In the genomic region with DNA sequence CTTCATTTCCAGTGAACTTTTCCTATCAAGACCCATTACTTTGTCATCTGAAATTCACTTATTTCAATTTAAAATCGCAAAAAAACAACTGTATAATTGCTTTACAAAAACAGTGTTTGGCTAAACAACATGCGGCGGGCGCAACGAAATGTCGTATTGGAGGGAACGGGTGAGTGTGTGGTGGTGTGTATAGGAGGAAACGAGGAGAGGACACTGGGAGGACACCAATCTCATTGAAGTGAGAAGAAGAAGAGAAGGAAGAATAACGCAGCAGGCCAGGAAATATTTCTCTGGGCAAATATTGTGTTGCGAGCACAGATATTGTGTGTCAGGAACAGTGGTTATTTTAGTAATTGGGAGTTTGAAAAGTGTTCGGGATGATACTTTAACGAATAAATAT, we compare ENCODE assay signal across 1 worm cellular context.
A peak's percentile ranks its signal among the peaks of the same experiment; 100 is the strongest.
TF ChIP-seq lines count a peak whose summit lies in the region.

A gene (minus strand): TSS at position 53 of the 400 bp plus-strand sequence.

TF ChIP-seq in whole organism, L1 larva, 84 proteins besides CTCF, POLR2A, EP300 and RAD21 (continued from another document):
- no peak for TF ChIP-seq elt-3 (tag; optimal IDR thresholded peaks at IDR 0.05; lab: Kevin White, UChicago)
- TF ChIP-seq ceh-8 (GFP tag; optimal IDR thresholded peaks at IDR 0.05; lab: Kevin White, UChicago) = no peak
- TF ChIP-seq tlp-1 (tag; optimal IDR thresholded peaks at IDR 0.05; lab: Kevin White, UChicago) = no peak
- TF ChIP-seq zip-4 (GFP tag; optimal IDR thresholded peaks at IDR 0.05; lab: Kevin White, UChicago) = no peak
- no peak for TF ChIP-seq hlh-17 (GFP tag; optimal IDR thresholded peaks at IDR 0.05; lab: Kevin White, UChicago; ENCODE audit: borderline replicate concordance)
- peak; percentile 48 for TF ChIP-seq snu-23 (GFP tag; optimal IDR thresholded peaks at IDR 0.05; lab: Kevin White, UChicago)
- TF ChIP-seq snpc-4 (tag; optimal IDR thresholded peaks at IDR 0.05; lab: Kevin White, UChicago) = no peak
- TF ChIP-seq unc-62 (GFP tag; optimal IDR thresholded peaks at IDR 0.05; lab: Kevin White, UChicago) = no peak
- no peak for TF ChIP-seq efl-3 (GFP tag; optimal IDR thresholded peaks at IDR 0.05; lab: Kevin White, UChicago)
- TF ChIP-seq hpl-2 (GFP tag; optimal IDR thresholded peaks at IDR 0.05; lab: Kevin White, UChicago) = no peak
- TF ChIP-seq dsc-1 (tag; optimal IDR thresholded peaks at IDR 0.05; lab: Kevin White, UChicago) = no peak
- peak; percentile 39 for TF ChIP-seq rnt-1 (tag; optimal IDR thresholded peaks at IDR 0.05; lab: Kevin White, UChicago)
- TF ChIP-seq nhr-237 (tag; optimal IDR thresholded peaks at IDR 0.05; lab: Kevin White, UChicago) = no peak
- TF ChIP-seq fkh-4 (tag; optimal IDR thresholded peaks at IDR 0.05; lab: Kevin White, UChicago; ENCODE audit: borderline replicate concordance) = no peak
- TF ChIP-seq unc-30 (tag; optimal IDR thresholded peaks at IDR 0.05; lab: Kevin White, UChicago) = no peak
- TF ChIP-seq nhr-90 (tag; optimal IDR thresholded peaks at IDR 0.05; lab: Kevin White, UChicago; ENCODE audit: poor library complexity) = no peak
- TF ChIP-seq nhr-19 (GFP tag; conservative IDR thresholded peaks at IDR 0.05; lab: Robert Waterston, UW) = no peak
- peak; percentile 39 for TF ChIP-seq nhr-71 (tag; optimal IDR thresholded peaks at IDR 0.05; lab: Kevin White, UChicago)
- no peak for TF ChIP-seq alr-1 (tag; optimal IDR thresholded peaks at IDR 0.05; lab: Kevin White, UChicago; ENCODE audit: borderline replicate concordance)
- no peak for TF ChIP-seq pag-3 (tag; optimal IDR thresholded peaks at IDR 0.05; lab: Kevin White, UChicago; ENCODE audit: borderline replicate concordance, insufficient read depth)
- no peak for TF ChIP-seq nhr-76 (tag; optimal IDR thresholded peaks at IDR 0.05; lab: Kevin White, UChicago)
- no peak for TF ChIP-seq dpl-1 (GFP tag; optimal IDR thresholded peaks at IDR 0.05; lab: Kevin White, UChicago)
- TF ChIP-seq ceh-88 (GFP tag; IDR thresholded peaks at IDR 0.05; lab: Robert Waterston, UW) = no peak
- no peak for TF ChIP-seq aly-2 (tag; optimal IDR thresholded peaks at IDR 0.05; lab: Kevin White, UChicago)
- TF ChIP-seq ztf-11 (tag; optimal IDR thresholded peaks at IDR 0.05; lab: Kevin White, UChicago) = no peak
- no peak for TF ChIP-seq aha-1 (tag; optimal IDR thresholded peaks at IDR 0.05; lab: Kevin White, UChicago)
- no peak for TF ChIP-seq sup-37 (GFP tag; optimal IDR thresholded peaks at IDR 0.05; lab: Kevin White, UChicago)
- no peak for TF ChIP-seq fkh-8 (tag; optimal IDR thresholded peaks at IDR 0.05; lab: Kevin White, UChicago)
- no peak for TF ChIP-seq fos-1 (tag; optimal IDR thresholded peaks at IDR 0.05; lab: Kevin White, UChicago)
- no peak for TF ChIP-seq nhr-47 (tag; optimal IDR thresholded peaks at IDR 0.05; lab: Kevin White, UChicago)
- TF ChIP-seq mef-2 (tag; optimal IDR thresholded peaks at IDR 0.05; lab: Kevin White, UChicago) = no peak
- peak in 1 of 2 experiments; percentile 52 for TF ChIP-seq lsy-2 (tag; optimal IDR thresholded peaks at IDR 0.05; lab: Kevin White, UChicago)
- TF ChIP-seq unc-98 (GFP tag; IDR thresholded peaks at IDR 0.05; lab: Robert Waterston, UW) = no peak
- TF ChIP-seq lin-14 (GFP tag; optimal IDR thresholded peaks at IDR 0.05; lab: Kevin White, UChicago) = peak; percentile 74
- no peak for TF ChIP-seq ztf-4 (tag; optimal IDR thresholded peaks at IDR 0.05; lab: Kevin White, UChicago)
- no peak for TF ChIP-seq ceh-90 (tag; optimal IDR thresholded peaks at IDR 0.05; lab: Kevin White, UChicago)
- TF ChIP-seq irx-1 (tag; optimal IDR thresholded peaks at IDR 0.05; lab: Kevin White, UChicago) = peak; percentile 29
- TF ChIP-seq nhr-84 (tag; optimal IDR thresholded peaks at IDR 0.05; lab: Kevin White, UChicago) = no peak
- peak; percentile 38 for TF ChIP-seq nhr-20 (tag; optimal IDR thresholded peaks at IDR 0.05; lab: Kevin White, UChicago)
- no peak for TF ChIP-seq lin-13 (GFP tag; optimal IDR thresholded peaks at IDR 0.05; lab: Kevin White, UChicago)
- no peak for TF ChIP-seq nhr-77 (tag; optimal IDR thresholded peaks at IDR 0.05; lab: Kevin White, UChicago)
- no peak for TF ChIP-seq lin-39 (tag; optimal IDR thresholded peaks at IDR 0.05; lab: Kevin White, UChicago)
- TF ChIP-seq sox-4 (tag; optimal IDR thresholded peaks at IDR 0.05; lab: Kevin White, UChicago) = no peak
- no peak for TF ChIP-seq grh-1 (GFP tag; IDR thresholded peaks at IDR 0.05; lab: Robert Waterston, UW)
- no peak for TF ChIP-seq fkh-10 (GFP tag; optimal IDR thresholded peaks at IDR 0.05; lab: Kevin White, UChicago)
- TF ChIP-seq lin-35 (GFP tag; optimal IDR thresholded peaks at IDR 0.05; lab: Kevin White, UChicago) = peak in 1 of 2 experiments; percentile 32
- TF ChIP-seq blmp-1 (tag; optimal IDR thresholded peaks at IDR 0.05; lab: Kevin White, UChicago) = peak; percentile 54
- TF ChIP-seq vab-15 (tag; optimal IDR thresholded peaks at IDR 0.05; lab: Kevin White, UChicago) = no peak
- no peak for TF ChIP-seq hlh-4 (tag; optimal IDR thresholded peaks at IDR 0.05; lab: Kevin White, UChicago)
- no peak for TF ChIP-seq pqm-1 (tag; optimal IDR thresholded peaks at IDR 0.05; lab: Kevin White, UChicago)
- TF ChIP-seq unc-130 (tag; optimal IDR thresholded peaks at IDR 0.05; lab: Kevin White, UChicago) = no peak
- TF ChIP-seq C04F5.9 (tag; optimal IDR thresholded peaks at IDR 0.05; lab: Kevin White, UChicago) = no peak
- no peak for TF ChIP-seq mab-9 (GFP tag; IDR thresholded peaks at IDR 0.05; lab: Robert Waterston, UW)
- TF ChIP-seq ceh-82 (tag; optimal IDR thresholded peaks at IDR 0.05; lab: Kevin White, UChicago) = peak in 1 of 3 experiments; percentile 45
- TF ChIP-seq lir-3 (tag; optimal IDR thresholded peaks at IDR 0.05; lab: Kevin White, UChicago; ENCODE audit: poor library complexity) = no peak
- peak; percentile 26 for TF ChIP-seq xbp-1 (tag; optimal IDR thresholded peaks at IDR 0.05; lab: Kevin White, UChicago)
- TF ChIP-seq egl-27 (tag; optimal IDR thresholded peaks at IDR 0.05; lab: Kevin White, UChicago) = no peak
- TF ChIP-seq ceh-63 (GFP tag; optimal IDR thresholded peaks at IDR 0.05; lab: Kevin White, UChicago) = no peak
- TF ChIP-seq sptf-1 (tag; optimal IDR thresholded peaks at IDR 0.05; lab: Kevin White, UChicago) = no peak
- TF ChIP-seq mep-1 (tag; optimal IDR thresholded peaks at IDR 0.05; lab: Kevin White, UChicago) = no peak
- no peak for TF ChIP-seq ces-1 (GFP tag; optimal IDR thresholded peaks at IDR 0.05; lab: Kevin White, UChicago)
- TF ChIP-seq C16A3.4 (tag; optimal IDR thresholded peaks at IDR 0.05; lab: Kevin White, UChicago) = peak; percentile 29
- TF ChIP-seq nhr-85 (tag; lab: Kevin White, UChicago) = no peak
